Worm (Caenorhabditis elegans) whole organism, L2 larva: ENCODE results near the gene mks-1.

Experiments used
- R02D3.7 ChIP-seq: fragments of 150-350 bp; optimal IDR thresholded peaks from 2 replicates; lab custom pipeline; 2014; ENCODE audit warnings: missing biosample characterization, missing genetic modification characterization
- egl-27 ChIP-seq: sonication (generic microtip); optimal IDR thresholded peaks from 3 replicates; lab custom pipeline; 2017; ENCODE audit warnings: missing biosample characterization, missing genetic modification reagents, missing genetic modification characterization

- TF ChIP-seq egl-27 (tag; lab: Kevin White, UChicago), result no peak
- no peak for TF ChIP-seq R02D3.7 (tag; lab: Kevin White, UChicago)
Measured at ce11 chrIII:3232650-3233152, 46.6 kb downstream of the mks-1 start, which contains the start of gene Y53G8AL.1.
